Fruit fly (Drosophila melanogaster): Measurements from ENCODE around the gene CG13917.

The CG13917 gene

dm6 chr3L:1584003-1584402 is 7.5 kb downstream of the CG13917 start:
- TF ChIP-seq CTCF (optimal IDR thresholded peaks at IDR 0.05), result no peak
- TF ChIP-seq CG8478 (optimal IDR thresholded peaks at IDR 0.05), result no peak

DNA sequence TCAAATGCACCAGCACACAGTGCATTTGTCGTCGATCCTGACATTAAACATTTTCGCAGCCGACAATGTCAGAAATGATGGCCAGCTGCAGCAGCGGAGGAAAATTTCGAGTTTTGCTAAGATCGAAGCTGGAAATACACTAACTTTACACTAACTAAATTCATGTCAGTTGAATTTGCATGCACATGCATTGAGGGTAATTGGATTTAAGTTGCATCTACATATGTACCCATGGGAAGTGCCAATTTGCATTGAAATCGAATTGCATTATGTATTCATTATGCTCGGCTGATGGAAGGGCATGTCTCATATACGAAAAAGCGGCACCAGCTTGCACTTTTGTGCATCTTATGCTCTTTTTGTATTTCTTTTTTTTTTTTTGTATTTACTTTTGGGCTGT is 8.3 kb downstream of the CG13917 start:
- no peak for TF ChIP-seq CG8478 (optimal IDR thresholded peaks at IDR 0.05)
- TF ChIP-seq CTCF (optimal IDR thresholded peaks at IDR 0.05), result no peak

DNA sequence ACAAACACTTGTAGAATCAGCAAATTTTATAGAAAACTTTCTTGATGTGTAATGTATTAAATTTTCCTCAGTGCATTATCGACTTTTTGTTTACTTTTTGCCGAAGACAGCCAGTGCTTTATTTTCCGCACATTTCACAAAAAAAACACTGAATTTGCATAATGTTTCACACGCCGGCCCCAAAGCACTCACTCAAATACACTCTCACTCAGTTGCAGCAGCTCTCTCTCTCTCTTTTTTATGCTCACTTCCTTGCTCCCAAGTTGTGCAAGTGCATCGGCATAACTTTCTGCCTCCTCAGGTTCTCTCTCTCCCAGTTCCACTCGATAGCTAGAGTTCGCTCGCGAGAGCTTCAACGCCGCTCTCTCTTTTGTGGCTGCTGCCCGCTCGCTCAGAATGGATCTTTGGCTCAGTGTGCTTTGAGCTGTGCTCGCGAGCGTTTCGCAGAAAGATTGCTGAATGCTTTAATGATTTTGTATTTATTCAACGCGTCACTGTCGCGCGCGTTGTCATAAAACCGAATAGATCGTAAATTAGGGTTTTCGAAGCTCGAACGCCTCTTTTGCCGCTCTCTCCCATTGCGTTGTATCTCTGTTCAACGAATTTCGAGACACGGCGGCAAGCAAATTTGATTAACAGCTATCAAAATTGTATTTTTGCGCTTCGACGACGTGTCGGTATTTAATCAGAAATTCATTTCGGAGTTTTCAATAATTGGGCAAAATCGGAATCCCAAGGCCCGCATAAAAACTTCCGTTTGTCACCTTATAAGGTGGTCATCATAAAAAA is 10.0 kb downstream of the CG13917 start:
- TF ChIP-seq CTCF (optimal IDR thresholded peaks at IDR 0.05), result no peak
- no peak for TF ChIP-seq CG8478 (optimal IDR thresholded peaks at IDR 0.05)

- TF ChIP-seq CTCF (optimal IDR thresholded peaks at IDR 0.05) (no peak), CG8478 (optimal IDR thresholded peaks at IDR 0.05) (no peak)
Observed at dm6 chr3L:1587140-1587849, 10.8 kb downstream of the CG13917 start.

- no peak for TF ChIP-seq CG8478 (optimal IDR thresholded peaks at IDR 0.05)
- no peak for TF ChIP-seq CTCF (optimal IDR thresholded peaks at IDR 0.05)
Observed at dm6 chr3L:1590194-1590593, 13.7 kb downstream of the CG13917 start.

DNA sequence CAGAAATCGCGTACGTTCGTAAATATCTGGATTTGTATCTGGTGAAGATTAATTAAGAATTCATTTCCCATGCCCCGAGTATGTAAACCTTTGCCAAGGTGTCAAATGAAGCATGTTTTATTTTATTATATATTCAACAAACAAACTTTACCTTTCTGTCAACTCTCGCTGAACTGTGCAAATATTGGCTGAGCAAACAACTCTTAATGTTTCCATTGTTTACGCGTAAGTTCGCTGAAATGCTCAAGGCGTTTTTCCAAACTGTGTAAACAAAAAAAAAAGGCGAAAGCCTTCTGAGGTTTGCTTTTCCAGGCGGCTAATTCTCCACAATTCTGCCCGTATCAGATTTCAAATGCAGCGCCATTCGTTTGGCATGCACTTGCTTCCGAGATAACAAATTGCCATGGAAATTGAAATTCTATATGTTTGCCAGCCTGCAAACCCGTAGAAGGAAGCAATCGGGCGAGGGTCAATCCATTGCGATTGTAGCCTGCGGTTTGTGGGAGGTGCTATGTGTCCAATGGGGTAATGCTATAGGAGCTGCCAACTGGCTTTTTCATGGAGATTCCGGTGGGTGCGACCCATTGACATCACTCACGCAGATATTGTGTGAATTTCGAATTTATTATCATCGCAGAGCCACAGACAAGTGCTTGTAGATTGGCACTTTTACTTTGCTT is 15.3 kb downstream of the CG13917 start:
- TF ChIP-seq CG8478 (optimal IDR thresholded peaks at IDR 0.05) (no peak), CTCF (optimal IDR thresholded peaks at IDR 0.05) (no peak)

dm6 chr3L:1592822-1593452 is 16.4 kb downstream of the CG13917 start:
- TF ChIP-seq CG8478 (optimal IDR thresholded peaks at IDR 0.05), result no peak
- no peak for TF ChIP-seq CTCF (optimal IDR thresholded peaks at IDR 0.05)

DNA sequence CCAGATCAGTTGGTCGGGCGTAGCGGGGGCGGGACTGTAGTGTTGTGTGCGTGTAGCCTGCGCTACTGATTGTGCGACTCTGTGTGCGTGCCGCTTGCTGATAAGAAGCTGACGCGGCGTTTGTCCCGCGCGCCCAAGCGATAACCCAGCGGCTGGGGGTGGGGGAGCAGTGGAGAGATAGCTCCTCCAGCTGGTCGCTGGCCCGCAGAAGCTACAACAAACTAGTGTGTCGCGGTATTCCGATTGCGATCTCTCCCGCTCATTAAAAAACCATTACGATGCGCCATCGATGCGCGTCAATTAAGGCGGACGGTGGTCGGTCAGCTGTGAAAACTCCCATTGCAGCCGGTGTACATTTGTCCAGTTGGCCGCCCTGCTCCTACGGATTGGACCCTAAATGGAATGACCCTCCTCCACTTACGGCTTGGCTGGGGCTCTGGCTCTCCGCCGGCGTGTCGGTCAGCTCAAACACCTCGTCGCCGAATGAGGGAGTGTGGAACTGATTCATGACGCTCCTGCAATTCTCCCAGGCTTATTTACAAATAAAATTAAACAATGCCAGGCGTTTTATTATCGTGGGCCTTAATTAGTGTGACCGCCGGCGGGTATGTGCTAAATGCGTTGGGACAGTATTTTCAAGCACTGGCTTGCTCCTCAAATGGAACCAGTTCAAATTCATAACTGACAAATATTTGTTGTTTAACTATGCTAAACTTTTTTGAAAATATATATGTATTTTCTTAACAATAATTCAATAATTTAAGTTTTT is 25.7 kb downstream of the CG13917 start, which contains the start of gene CG12104:
CG12104 (minus strand) TSS at position 611 of the 769 bp plus-strand sequence.
- TF ChIP-seq CG8478 (optimal IDR thresholded peaks at IDR 0.05), result no peak
- no peak for TF ChIP-seq CTCF (optimal IDR thresholded peaks at IDR 0.05)

DNA sequence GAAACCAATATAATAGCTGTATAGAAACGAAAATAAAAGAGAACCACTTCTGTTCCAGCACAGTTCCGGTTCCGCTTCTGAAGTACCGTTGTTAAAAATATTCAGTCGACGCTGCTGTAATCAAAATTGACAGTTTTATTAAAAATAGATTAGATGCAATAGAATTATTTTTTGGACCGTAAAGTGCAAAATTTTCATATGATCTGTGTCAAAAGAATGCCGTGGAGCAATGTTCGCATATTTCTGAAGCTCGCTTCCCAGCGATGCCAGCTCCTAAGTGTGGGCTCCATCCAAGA is 26.3 kb downstream of the CG13917 start, which contains the start of the genes CG18170 and CG33791:
CG18170 (plus strand) TSS at position 122 of the 296 bp plus-strand sequence.
CG33791 (plus strand) TSS at position 122 of the 296 bp plus-strand sequence.
- TF ChIP-seq CG8478 (optimal IDR thresholded peaks at IDR 0.05) (no peak), CTCF (optimal IDR thresholded peaks at IDR 0.05) (no peak)

dm6 chr3L:1609611-1610010 is 33.1 kb downstream of the CG13917 start:
- TF ChIP-seq CTCF (optimal IDR thresholded peaks at IDR 0.05), result no peak
- no peak for TF ChIP-seq CG8478 (optimal IDR thresholded peaks at IDR 0.05)

DNA sequence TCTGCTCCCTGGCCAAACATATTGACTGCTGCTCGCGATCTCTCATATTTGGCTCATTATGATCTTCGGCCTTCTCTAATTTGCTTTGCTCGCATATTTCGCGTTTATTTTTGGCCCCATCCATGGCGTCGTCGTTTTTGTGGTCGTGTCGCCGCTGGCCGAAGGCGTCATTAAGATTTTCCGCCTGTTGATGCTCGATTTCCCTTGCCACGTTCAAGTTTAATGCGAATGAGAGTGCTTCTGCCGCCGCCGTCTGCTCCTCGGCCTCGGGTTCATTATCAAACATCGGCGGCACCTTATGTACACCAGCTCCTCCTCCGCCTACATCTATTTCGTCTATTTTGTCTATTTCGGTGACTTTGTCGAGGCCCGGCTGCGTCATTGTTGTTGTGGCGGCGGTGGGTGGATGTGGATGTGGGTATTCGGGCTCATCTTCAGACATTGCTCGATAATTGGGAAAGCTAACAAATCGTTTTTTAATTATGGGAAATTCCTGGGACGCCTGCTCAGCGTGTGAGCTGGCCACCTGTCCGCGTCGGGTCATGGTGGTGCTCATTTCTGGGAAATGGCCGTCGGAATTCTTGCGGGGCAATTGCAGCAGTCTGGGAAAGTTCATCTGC is 38.1 kb downstream of the CG13917 start:
- TF ChIP-seq CTCF (optimal IDR thresholded peaks at IDR 0.05), result no peak
- no peak for TF ChIP-seq CG8478 (optimal IDR thresholded peaks at IDR 0.05)

- TF ChIP-seq CG8478 (optimal IDR thresholded peaks at IDR 0.05) (no peak), CTCF (optimal IDR thresholded peaks at IDR 0.05) (no peak)
Observed at dm6 chr3L:1615701-1616100, 39.2 kb downstream of the CG13917 start, which contains the start of gene CG12105. TSS of gene CG12105 (minus strand) at chr3L:1615801.

DNA sequence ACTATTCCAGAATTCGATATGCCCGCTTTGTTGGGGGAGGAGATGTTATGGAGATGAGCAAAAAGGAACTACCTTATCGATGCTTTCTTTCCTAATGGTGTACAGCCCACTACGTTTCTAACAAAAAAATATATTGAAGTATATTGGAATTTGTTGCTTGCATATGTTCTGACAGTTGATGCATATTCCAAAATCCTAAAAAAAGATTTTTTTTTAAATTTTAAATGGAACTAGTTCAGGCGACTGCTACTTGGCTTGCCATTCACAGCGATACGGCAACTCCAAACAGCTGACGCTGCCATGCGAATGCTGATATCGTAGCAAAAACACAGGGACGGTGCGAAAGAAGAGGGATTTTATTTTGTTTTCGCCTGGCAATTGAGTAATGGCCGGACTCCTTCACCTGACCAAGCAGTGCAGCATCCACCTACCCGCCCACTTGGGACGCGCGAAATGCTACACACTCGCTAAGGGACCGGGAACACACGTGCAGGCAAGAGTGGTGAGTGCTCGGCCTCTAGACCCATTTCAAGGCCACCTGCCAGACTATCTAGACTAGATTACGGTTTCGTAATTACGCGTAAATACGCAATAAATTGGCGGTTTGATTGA is 41.7 kb downstream of the CG13917 start, which contains the start of the genes CG13926, ABCB7 and CG33230:
CG13926 (minus strand) TSS at position 43 of the 612 bp plus-strand sequence.
ABCB7 (plus strand) TSS at position 299 of the 612 bp plus-strand sequence.
CG33230 (plus strand) TSS at position 299 of the 612 bp plus-strand sequence.
- TF ChIP-seq CG8478 (optimal IDR thresholded peaks at IDR 0.05) (no peak), CTCF (optimal IDR thresholded peaks at IDR 0.05) (no peak)
